Worm (Caenorhabditis elegans) whole organism, L3 larva: ENCODE measurements around the gene F54F11.1.

Experiments
- ama-1 ChIP-seq: fragments of 150-350 bp; optimal IDR thresholded peaks from 2 replicates; lab custom pipeline; 2018
- ceh-16 ChIP-seq: sonication (generic microtip); optimal IDR thresholded peaks from 2 replicates; lab custom pipeline; 2017; ENCODE audit warnings: missing biosample characterization, missing genetic modification characterization
- ceh-82 ChIP-seq: fragments of 150-350 bp; optimal IDR thresholded peaks from 2 replicates; lab custom pipeline; 2014; ENCODE audit warnings: missing biosample characterization, missing genetic modification characterization
- nhr-11 ChIP-seq: fragments of 150-350 bp; optimal IDR thresholded peaks from 2 replicates; lab custom pipeline; 2014; ENCODE audit warnings: missing biosample characterization, missing genetic modification characterization
- nhr-12 ChIP-seq: fragments of 150-350 bp; optimal IDR thresholded peaks from 2 replicates; lab custom pipeline; 2014; ENCODE audit warnings: missing biosample characterization, missing genetic modification characterization
- nhr-23 ChIP-seq: fragments of 150-350 bp; optimal IDR thresholded peaks from 2 replicates; lab custom pipeline; 2014; ENCODE audit warnings: missing biosample characterization, missing genetic modification reagents, missing genetic modification characterization
- nhr-77 ChIP-seq: fragments of 150-350 bp; optimal IDR thresholded peaks from 2 replicates; lab custom pipeline; 2014; ENCODE audit warnings: missing biosample characterization, missing genetic modification characterization
- pqm-1 ChIP-seq: fragments of 150-350 bp; optimal IDR thresholded peaks from 2 replicates; lab custom pipeline; 2017; ENCODE audit warnings: missing biosample characterization, missing genetic modification characterization, inconsistent platforms
- snpc-4 ChIP-seq: fragments of 150-350 bp; optimal IDR thresholded peaks from 2 replicates; lab custom pipeline; 2014; ENCODE audit warnings: missing biosample characterization, missing genetic modification characterization

ce11 chrII:13508607-13509006 is 4.9 kb downstream of the F54F11.1 start:
- TF ChIP-seq snpc-4 (tag; lab: Kevin White, UChicago) (no peak), pqm-1 (tag; lab: Kevin White, UChicago) (peak; percentile 1), nhr-77 (tag; lab: Kevin White, UChicago) (no peak), ama-1 (lab: Kevin White, UChicago) (no peak), ceh-82 (no peak), nhr-11 (tag; lab: Kevin White, UChicago) (no peak), nhr-12 (tag; lab: Kevin White, UChicago) (no peak), nhr-23 (tag; lab: Kevin White, UChicago) (no peak), ceh-16 (tag; lab: Kevin White, UChicago) (no peak)
